Worm (Caenorhabditis elegans): Measurements from ENCODE around the gene T25D1.1.

DNA sequence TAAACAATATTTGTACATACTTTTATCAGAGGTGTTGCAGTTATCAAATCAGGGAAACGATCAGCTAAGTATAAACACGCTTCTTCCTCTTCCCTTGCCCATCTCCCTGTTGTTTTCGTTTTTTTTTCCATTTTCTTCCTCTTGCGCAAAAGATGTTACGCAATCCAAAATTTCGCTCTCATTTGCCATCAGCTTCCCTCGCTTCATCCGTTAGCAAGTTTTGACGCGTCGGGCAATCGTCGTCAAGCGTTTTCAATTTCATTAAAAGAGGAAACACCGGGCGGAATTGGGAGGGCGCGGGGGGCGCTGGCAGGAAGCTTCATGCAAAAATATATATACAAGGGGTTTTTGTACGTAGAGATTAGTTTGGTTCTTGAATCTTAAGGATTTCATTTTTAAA lies 10.3 kb downstream of the T25D1.1 start:
- no peak for TF ChIP-seq Y95B8A.8 (GFP tag; IDR thresholded peaks at IDR 0.05)
- no peak for TF ChIP-seq athp-1 (tag; optimal IDR thresholded peaks at IDR 0.05)
- no peak for TF ChIP-seq akir-1 (GFP tag; optimal IDR thresholded peaks at IDR 0.05)
- no peak for TF ChIP-seq cebp-2 (GFP tag; IDR thresholded peaks at IDR 0.05)
- no peak for TF ChIP-seq ceh-40 (GFP tag; IDR thresholded peaks at IDR 0.05)
- no peak for TF ChIP-seq unc-62 (GFP tag; optimal IDR thresholded peaks at IDR 0.05)

Data from whole organism, young adult.